Fruit fly (Drosophila melanogaster) S2 (cell line): Measurements from ENCODE around the gene Ugt316A1.

Experiments used
- CG8478 ChIP-seq: fragments of >200 bp; optimal IDR thresholded peaks from 2 replicates; lab custom pipeline; 2018
- CTCF ChIP-seq, 2 experiments: fragments of >200 bp; optimal IDR thresholded peaks; 2 replicates each; lab custom pipeline; 2018

dm6 chr3L:19075976-19076375 lies 13.4 kb upstream of the Ugt316A1 start:
- no peak for TF ChIP-seq CG8478 (lab: Kevin White, UChicago)
- no peak for TF ChIP-seq CTCF (optimal IDR thresholded peaks at IDR 0.05; lab: Kevin White, UChicago)
